Fruit fly (Drosophila melanogaster) whole organism, embryonic: ENCODE results near the gene CG15034.
A peak's percentile ranks its signal among the peaks of the same experiment; 100 is the strongest.

Source experiments
- Aef1 ChIP-seq: fragments of 200-800 bp; sonication (Bioruptor generic); IDR thresholded peaks from 3 replicates; pipeline ENCODE4 v1.3.6; 2022; ENCODE audit warnings: missing biosample characterization, missing genetic modification characterization
- BEAF-32 ChIP-seq: fragments of 200-800 bp; sonication (Bioruptor generic); optimal IDR thresholded peaks from 3 replicates; lab custom pipeline; 2017; ENCODE audit warnings: missing biosample characterization, missing genetic modification characterization, mild to moderate bottlenecking, moderate library complexity, missing genetic modification reagents
- BtbVII ChIP-seq: fragments of 200-800 bp; sonication (Bioruptor generic); optimal IDR thresholded peaks from 3 replicates; lab custom pipeline; 2017; ENCODE audit warnings: missing biosample characterization, mild to moderate bottlenecking, missing genetic modification characterization
- C15 ChIP-seq: fragments of 200-800 bp; sonication (Bioruptor generic); IDR thresholded peaks from 3 replicates; pipeline ENCODE4 v1.3.6; 2022; ENCODE audit warnings: missing biosample characterization, missing genetic modification characterization
- CG10959 ChIP-seq: fragments of 200-800 bp; sonication (Bioruptor generic); IDR thresholded peaks from 2 replicates; pipeline ENCODE4 v1.3.6; 2022; ENCODE audit warnings: missing biosample characterization, missing genetic modification characterization
- CG11696 ChIP-seq: fragments of 200-800 bp; sonication (Bioruptor generic); IDR thresholded peaks from 2 replicates; pipeline ENCODE4 v1.3.6; 2022; ENCODE audit warnings: missing biosample characterization, missing genetic modification characterization
- CG12391 ChIP-seq: fragments of 200-800 bp; sonication (Bioruptor generic); optimal IDR thresholded peaks from 3 replicates; lab custom pipeline; 2018; ENCODE audit warnings: missing biosample characterization, mild to moderate bottlenecking, missing genetic modification characterization, moderate library complexity
- CG13287 ChIP-seq: fragments of 200-800 bp; sonication (Bioruptor generic); IDR thresholded peaks from 2 replicates; pipeline ENCODE4 v1.3.6; 2022; ENCODE audit warnings: missing biosample characterization, missing genetic modification characterization; ENCODE audit not compliant: partially characterized antibody
- CG13775 ChIP-seq: fragments of 200-800 bp; sonication (Bioruptor generic); optimal IDR thresholded peaks from 3 replicates; lab custom pipeline; 2017; ENCODE audit warnings: missing biosample characterization, mild to moderate bottlenecking, missing genetic modification characterization
- CG14014 ChIP-seq: fragments of 200-800 bp; sonication (Bioruptor generic); IDR thresholded peaks from 2 replicates; pipeline ENCODE4 v1.3.6; 2022; ENCODE audit warnings: missing biosample characterization, missing genetic modification characterization
- CG14667 ChIP-seq: fragments of 200-800 bp; sonication (Bioruptor generic); IDR thresholded peaks from 2 replicates; pipeline ENCODE4 v1.3.6; 2022; ENCODE audit warnings: missing biosample characterization, missing genetic modification characterization
- CG15011 ChIP-seq: fragments of 200-800 bp; sonication (Bioruptor generic); optimal IDR thresholded peaks from 3 replicates; lab custom pipeline; 2018; ENCODE audit warnings: missing biosample characterization, mild to moderate bottlenecking, missing genetic modification characterization
- CG15601 ChIP-seq: fragments of 200-800 bp; sonication (Bioruptor generic); optimal IDR thresholded peaks from 3 replicates; lab custom pipeline; 2019; ENCODE audit warnings: missing biosample characterization, mild to moderate bottlenecking, missing genetic modification characterization, moderate library complexity
- CG1602 ChIP-seq: fragments of 200-800 bp; sonication (Bioruptor generic); optimal IDR thresholded peaks from 3 replicates; lab custom pipeline; 2016; ENCODE audit warnings: missing biosample characterization, missing genetic modification characterization
- CG1647 ChIP-seq: fragments of 200-800 bp; sonication (Bioruptor generic); optimal IDR thresholded peaks from 3 replicates; lab custom pipeline; 2016; ENCODE audit warnings: missing biosample characterization, missing genetic modification characterization
- CG17328 ChIP-seq: fragments of 200-800 bp; sonication (Bioruptor generic); IDR thresholded peaks from 2 replicates; pipeline ENCODE4 v1.3.6; 2022; ENCODE audit warnings: missing biosample characterization, missing genetic modification characterization
- CG17612 ChIP-seq: fragments of 200-800 bp; sonication (Bioruptor generic); IDR thresholded peaks from 2 replicates; pipeline ENCODE4 v1.3.6; 2022; ENCODE audit warnings: missing biosample characterization, missing genetic modification characterization
- CG2875 ChIP-seq: fragments of 200-800 bp; sonication (Bioruptor generic); optimal IDR thresholded peaks from 2 replicates; lab custom pipeline; 2017; ENCODE audit warnings: missing biosample characterization, mild to moderate bottlenecking, missing genetic modification characterization, missing genetic modification reagents
- CG30403 ChIP-seq: fragments of 200-800 bp; sonication (Bioruptor generic); optimal IDR thresholded peaks from 3 replicates; lab custom pipeline; 2016; ENCODE audit warnings: missing biosample characterization, missing genetic modification characterization
- CG31365 ChIP-seq: fragments of 200-800 bp; sonication (Bioruptor generic); optimal IDR thresholded peaks from 2 replicates; lab custom pipeline; 2018; ENCODE audit warnings: missing biosample characterization, mild to moderate bottlenecking, missing genetic modification characterization
- CG3995 ChIP-seq: fragments of 200-800 bp; sonication (Bioruptor generic); optimal IDR thresholded peaks from 3 replicates; lab custom pipeline; 2016; ENCODE audit warnings: missing biosample characterization, missing genetic modification characterization
- CG4730 ChIP-seq: fragments of 200-800 bp; sonication (Bioruptor generic); IDR thresholded peaks from 2 replicates; pipeline ENCODE4 v1.3.6; 2022; ENCODE audit warnings: missing biosample characterization, missing genetic modification characterization
- CG6175 ChIP-seq: fragments of 200-800 bp; sonication (Bioruptor generic); IDR thresholded peaks from 3 replicates; pipeline ENCODE4 v1.3.6; 2022; ENCODE audit warnings: missing biosample characterization, missing genetic modification characterization
- CG6272 ChIP-seq: fragments of 200-800 bp; sonication (Bioruptor generic); IDR thresholded peaks from 2 replicates; pipeline ENCODE4 v1.3.6; 2022; ENCODE audit warnings: missing biosample characterization, missing genetic modification characterization
- CG7786 ChIP-seq: fragments of 200-800 bp; sonication (Bioruptor generic); optimal IDR thresholded peaks from 2 replicates; lab custom pipeline; 2016; ENCODE audit warnings: missing biosample characterization, missing genetic modification characterization
- CG9932 ChIP-seq: fragments of 200-800 bp; sonication (Bioruptor generic); IDR thresholded peaks from 2 replicates; pipeline ENCODE4 v1.3.6; 2022; ENCODE audit warnings: missing biosample characterization, missing genetic modification characterization
- CHES-1-like ChIP-seq: fragments of 200-800 bp; sonication (Bioruptor generic); optimal IDR thresholded peaks from 2 replicates; lab custom pipeline; 2016; ENCODE audit warnings: missing biosample characterization, missing genetic modification characterization
- CTCF ChIP-seq: fragments of 200-800 bp; sonication (Bioruptor generic); optimal IDR thresholded peaks from 2 replicates; lab custom pipeline; 2017; ENCODE audit warnings: missing biosample characterization, mild to moderate bottlenecking, missing genetic modification characterization, moderate library complexity
- CoRest ChIP-seq: fragments of 200-800 bp; sonication (Bioruptor generic); optimal IDR thresholded peaks from 3 replicates; lab custom pipeline; 2018; ENCODE audit warnings: missing biosample characterization, mild to moderate bottlenecking, missing genetic modification characterization, moderate library complexity
- D19A ChIP-seq: fragments of 200-800 bp; optimal IDR thresholded peaks from 3 replicates; lab custom pipeline; 2019; ENCODE audit warnings: missing biosample characterization, mild to moderate bottlenecking, missing genetic modification characterization, moderate library complexity
- Gsc ChIP-seq: fragments of 200-800 bp; sonication (Bioruptor generic); IDR thresholded peaks from 2 replicates; pipeline ENCODE4 v1.3.6; 2022; ENCODE audit warnings: missing biosample characterization, missing genetic modification characterization
- HmgD ChIP-seq: fragments of 200-800 bp; sonication (Bioruptor generic); optimal IDR thresholded peaks from 3 replicates; lab custom pipeline; 2016; ENCODE audit warnings: missing biosample characterization, missing genetic modification characterization
- HmgZ ChIP-seq: fragments of 200-800 bp; sonication (Bioruptor generic); optimal IDR thresholded peaks from 2 replicates; lab custom pipeline; 2018; ENCODE audit warnings: missing biosample characterization, mild to moderate bottlenecking, missing genetic modification characterization
- Hr3 ChIP-seq: fragments of 200-800 bp; sonication (Bioruptor generic); optimal IDR thresholded peaks from 3 replicates; lab custom pipeline; 2016; ENCODE audit warnings: missing biosample characterization, missing genetic modification characterization
- Lim3 ChIP-seq: fragments of 200-800 bp; sonication (Bioruptor generic); IDR thresholded peaks from 2 replicates; pipeline ENCODE4 v1.3.6; 2022; ENCODE audit warnings: missing biosample characterization, missing genetic modification characterization
- MTF-1 ChIP-seq: fragments of 200-800 bp; sonication (Bioruptor generic); optimal IDR thresholded peaks from 2 replicates; lab custom pipeline; 2018; ENCODE audit warnings: missing biosample characterization, mild to moderate bottlenecking, missing genetic modification characterization, borderline replicate concordance
- Mad ChIP-seq: fragments of 200-800 bp; sonication (Bioruptor generic); optimal IDR thresholded peaks from 2 replicates; lab custom pipeline; 2016; ENCODE audit warnings: missing biosample characterization, missing genetic modification characterization
- Rx ChIP-seq: fragments of 200-800 bp; sonication (Bioruptor generic); IDR thresholded peaks from 2 replicates; pipeline ENCODE4 v1.3.6; 2022; ENCODE audit warnings: missing biosample characterization, missing genetic modification characterization
- Xbp1 ChIP-seq: fragments of 200-800 bp; sonication (Bioruptor generic); optimal IDR thresholded peaks from 3 replicates; lab custom pipeline; 2016; ENCODE audit warnings: missing biosample characterization, mild to moderate bottlenecking, missing genetic modification characterization
- az2 ChIP-seq: fragments of 200-800 bp; sonication (Bioruptor generic); optimal IDR thresholded peaks from 3 replicates; lab custom pipeline; 2016; ENCODE audit warnings: missing biosample characterization, missing genetic modification characterization
- chif ChIP-seq, 2 experiments: fragments of 200-800 bp; sonication (Bioruptor generic); optimal IDR thresholded peaks; 3 replicates each; lab custom pipeline; 2016; ENCODE audit warnings: missing biosample characterization in 2 of 2, missing genetic modification characterization in 2 of 2
- ewg ChIP-seq: fragments of 200-800 bp; sonication (Bioruptor generic); optimal IDR thresholded peaks from 3 replicates; lab custom pipeline; 2017; ENCODE audit warnings: mild to moderate bottlenecking, missing biosample characterization, missing genetic modification reagents, missing genetic modification characterization
- gcm ChIP-seq: fragments of 200-800 bp; sonication (Bioruptor generic); optimal IDR thresholded peaks from 2 replicates; lab custom pipeline; 2019; ENCODE audit warnings: missing biosample characterization, mild to moderate bottlenecking, missing genetic modification characterization, moderate library complexity
- gfzf ChIP-seq: fragments of 200-800 bp; sonication (Bioruptor generic); optimal IDR thresholded peaks from 2 replicates; lab custom pipeline; 2016; ENCODE audit warnings: missing biosample characterization, mild to moderate bottlenecking, missing genetic modification characterization, moderate library complexity
- hbn ChIP-seq: fragments of 200-800 bp; sonication (Bioruptor generic); IDR thresholded peaks from 2 replicates; pipeline ENCODE4 v1.3.6; 2022; ENCODE audit warnings: missing biosample characterization, missing genetic modification characterization; ENCODE audit not compliant: partially characterized antibody
- insv ChIP-seq, 2 experiments: fragments of 200-800 bp; sonication (Bioruptor generic); optimal IDR thresholded peaks; 3 replicates each; lab custom pipeline; 2016 to 2018; ENCODE audit warnings: missing biosample characterization in 2 of 2, missing genetic modification characterization in 2 of 2
- kay ChIP-seq: fragments of 200-800 bp; sonication (Bioruptor generic); optimal IDR thresholded peaks from 2 replicates; lab custom pipeline; 2016; ENCODE audit warnings: missing biosample characterization, missing genetic modification characterization
- kni ChIP-seq: fragments of 200-800 bp; sonication (Bioruptor generic); optimal IDR thresholded peaks from 3 replicates; lab custom pipeline; 2017; ENCODE audit warnings: mild to moderate bottlenecking, missing biosample characterization, missing genetic modification reagents, missing genetic modification characterization
- slp2 ChIP-seq: fragments of 200-800 bp; sonication (Bioruptor generic); optimal IDR thresholded peaks from 2 replicates; lab custom pipeline; 2016; ENCODE audit warnings: missing biosample characterization, missing genetic modification characterization
- ssp ChIP-seq: fragments of 200-800 bp; sonication (Bioruptor generic); IDR thresholded peaks from 2 replicates; pipeline ENCODE4 v1.3.6; 2022; ENCODE audit warnings: missing biosample characterization, missing genetic modification characterization
- tna ChIP-seq: fragments of 200-800 bp; sonication (Bioruptor generic); IDR thresholded peaks from 2 replicates; pipeline ENCODE4 v1.3.6; 2022; ENCODE audit warnings: missing biosample characterization, missing genetic modification characterization; ENCODE audit not compliant: partially characterized antibody
- trem ChIP-seq: fragments of 200-800 bp; optimal IDR thresholded peaks from 3 replicates; lab custom pipeline; 2019; ENCODE audit warnings: missing biosample characterization, mild to moderate bottlenecking, missing genetic modification characterization, moderate library complexity

Gene CG15034

dm6 chrX:7334801-7335176 lies 12.5 kb downstream of the CG15034 start (continued):
- no peak for TF ChIP-seq Rx (GFP tag; lab: Robert Waterston, UW)
- peak; percentile 61 for TF ChIP-seq HmgZ
- peak; percentile 45; the same call in 1 of the 2 replicates for TF ChIP-seq CG11696 (GFP tag; lab: Robert Waterston, UW)
- TF ChIP-seq ewg (GFP tag; lab: Kevin White, UChicago) = peak; percentile 45
- TF ChIP-seq CG9932 (GFP tag; lab: Robert Waterston, UW) = peak; percentile 80
- no peak for TF ChIP-seq slp2 (GFP tag; lab: Kevin White, UChicago)
- peak; percentile 74 for TF ChIP-seq BtbVII (GFP tag; lab: Kevin White, UChicago)
- TF ChIP-seq ssp (GFP tag; lab: Robert Waterston, UW) = peak; percentile 63
- peak; percentile 43; the same call in 1 of the 2 replicates for TF ChIP-seq CG4730 (GFP tag; lab: Robert Waterston, UW)
- TF ChIP-seq CG10959 (GFP tag; lab: Robert Waterston, UW) = 0 out of 2 replicates have a peak, but pooled peaks have one; percentile 14
- no peak for TF ChIP-seq CG31365 (tag; lab: Kevin White, UChicago)
- peak; percentile 58 for TF ChIP-seq CG13775 (GFP tag; lab: Kevin White, UChicago)
- TF ChIP-seq az2 (GFP tag; lab: Kevin White, UChicago) = peak; percentile 65
- TF ChIP-seq kay (GFP tag; lab: Kevin White, UChicago) = no peak
- TF ChIP-seq CG14667 (GFP tag; lab: Robert Waterston, UW) = peak; percentile 52
- no peak for TF ChIP-seq CG3995
- no peak for TF ChIP-seq BEAF-32
- TF ChIP-seq CG2875 (GFP tag; lab: Kevin White, UChicago) = peak; percentile 57
- peak; percentile 60 for TF ChIP-seq trem (tag; lab: Kevin White, UChicago)
- no peak for TF ChIP-seq CHES-1-like
- peak; percentile 6 for TF ChIP-seq MTF-1
- TF ChIP-seq C15 (GFP tag; lab: Robert Waterston, UW) = no peak
- TF ChIP-seq CoRest = peak; percentile 89
- TF ChIP-seq CG13287 (GFP tag; lab: Robert Waterston, UW) = no peak
- no peak for TF ChIP-seq hbn (GFP tag; lab: Robert Waterston, UW)
- no peak for TF ChIP-seq HmgD
- TF ChIP-seq gfzf (GFP tag; lab: Kevin White, UChicago) = no peak
- TF ChIP-seq insv (GFP tag; optimal IDR thresholded peaks at IDR 0.05; lab: Kevin White, UChicago) = no peak
- no peak for TF ChIP-seq CG6175
- TF ChIP-seq CG30403 (GFP tag; lab: Kevin White, UChicago) = peak; percentile 64
- TF ChIP-seq CG15601 (tag; lab: Kevin White, UChicago) = peak; percentile 84
- TF ChIP-seq CG14014 (GFP tag; lab: Robert Waterston, UW) = peak; percentile 68
- TF ChIP-seq CG1647 = no peak
- peak; percentile 64 for TF ChIP-seq CG17328
- peak; percentile 89 for TF ChIP-seq CG12391 (tag; lab: Kevin White, UChicago)
- peak; percentile 61 for TF ChIP-seq CG1602 (GFP tag; lab: Kevin White, UChicago)
- no peak for TF ChIP-seq CG17612
- peak; percentile 83 for TF ChIP-seq D19A (tag; lab: Kevin White, UChicago)
- peak; percentile 62 for TF ChIP-seq Xbp1
- peak; percentile 65 for TF ChIP-seq Hr3 (GFP tag; lab: Kevin White, UChicago)
- TF ChIP-seq Gsc (GFP tag; lab: Robert Waterston, UW) = no peak
- no peak for TF ChIP-seq CG7786
- TF ChIP-seq Mad (GFP tag; lab: Kevin White, UChicago) = no peak
- no peak for TF ChIP-seq chif (GFP tag; optimal IDR thresholded peaks at IDR 0.05; lab: Kevin White, UChicago)
- TF ChIP-seq CTCF (GFP tag; lab: Kevin White, UChicago) = no peak
- no peak for TF ChIP-seq kni (GFP tag; lab: Kevin White, UChicago)
- 0 out of 3 replicates have a peak, but pooled peaks have one; percentile 28 for TF ChIP-seq Aef1 (GFP tag; lab: Robert Waterston, UW)
- TF ChIP-seq Lim3 (GFP tag; lab: Robert Waterston, UW) = no peak
- peak; percentile 83 for TF ChIP-seq gcm (GFP tag; lab: Kevin White, UChicago)
- TF ChIP-seq tna (GFP tag; lab: Robert Waterston, UW) = no peak
- TF ChIP-seq CG15011 (GFP tag; lab: Kevin White, UChicago) = peak; percentile 32
- peak; percentile 53; the same call in 1 of the 2 replicates for TF ChIP-seq CG6272 (GFP tag; lab: Robert Waterston, UW)
